Worm (Caenorhabditis elegans): ENCODE data around the gene R09A8.2.
A peak's percentile ranks its signal among the peaks of the same experiment; 100 is the strongest.

Gene R09A8.2

DNA sequence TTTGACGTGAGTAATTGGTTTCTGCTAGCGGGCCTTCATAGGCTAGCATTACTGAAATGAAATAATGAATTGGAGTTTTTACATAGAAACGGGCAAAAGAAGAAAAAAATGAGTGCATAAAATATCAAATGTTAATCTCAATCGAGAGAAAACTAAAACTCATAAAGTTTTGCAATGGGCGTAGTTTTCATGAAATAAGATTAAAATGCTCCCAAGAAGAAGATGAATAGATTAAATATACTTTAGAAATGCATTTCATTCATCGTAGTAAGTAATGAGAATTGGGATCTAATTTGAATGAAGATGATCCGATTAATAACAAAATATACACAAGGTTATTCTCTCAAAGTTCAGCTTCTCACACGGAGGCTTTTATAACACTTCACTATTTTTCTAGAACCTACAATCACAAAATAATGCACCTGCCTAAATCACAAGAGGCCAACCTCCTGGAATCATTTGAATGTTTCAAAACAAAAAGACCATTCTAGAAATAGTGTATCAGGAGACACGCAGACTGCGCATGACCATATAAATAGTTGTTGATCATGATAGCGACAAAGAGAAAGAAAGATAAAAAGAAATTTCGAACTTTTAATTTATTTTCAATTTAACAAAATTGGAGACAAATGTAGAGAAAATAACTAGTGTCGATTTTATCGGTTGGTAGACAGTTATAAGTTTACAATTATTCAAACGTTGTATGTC, 48.7 kb downstream of the R09A8.2 start, which contains the start of gene nhr-17 (continued):
- TF ChIP-seq madf-3 (GFP tag; IDR thresholded peaks at IDR 0.05) (no peak), dpff-1 (tag; optimal IDR thresholded peaks at IDR 0.05) (no peak), rec-8 (tag; optimal IDR thresholded peaks at IDR 0.05) (no peak), madf-8 (GFP tag; conservative IDR thresholded peaks at IDR 0.05) (no peak), Y56A3A.18 (GFP tag; IDR thresholded peaks at IDR 0.05) (no peak), K11D2.4 (GFP tag; IDR thresholded peaks at IDR 0.05) (peak; percentile 9; the same call in 1 of the 2 replicates), akir-1 (GFP tag; optimal IDR thresholded peaks at IDR 0.05) (no peak), lin-54 (GFP tag; optimal IDR thresholded peaks at IDR 0.05) (no peak), F39B2.1 (GFP tag; IDR thresholded peaks at IDR 0.05) (no peak), F55B11.4 (tag; optimal IDR thresholded peaks at IDR 0.05; ENCODE audit: borderline replicate concordance, insufficient read depth) (no peak), attf-3 (GFP tag; conservative IDR thresholded peaks at IDR 0.05) (no peak), egrh-3 (GFP tag; IDR thresholded peaks at IDR 0.05) (no peak), F52B5.7 (tag; optimal IDR thresholded peaks at IDR 0.05) (no peak), die-1 (tag; optimal IDR thresholded peaks at IDR 0.05) (no peak), ZK185.1 (tag; optimal IDR thresholded peaks at IDR 0.05; ENCODE audit: poor library complexity, severe bottlenecking) (no peak), repo-1 (tag; optimal IDR thresholded peaks at IDR 0.05) (no peak), C17E4.6 (GFP tag; IDR thresholded peaks at IDR 0.05) (no peak), D2030.7 (GFP tag; IDR thresholded peaks at IDR 0.05) (no peak), nfya-1 (tag; optimal IDR thresholded peaks at IDR 0.05; ENCODE audit: borderline replicate concordance, insufficient read depth) (no peak), lir-1 (GFP tag; conservative IDR thresholded peaks at IDR 0.05) (no peak), B0261.1 (tag; optimal IDR thresholded peaks at IDR 0.05) (no peak), rpc-1 (optimal IDR thresholded peaks at IDR 0.05) (no peak), rpc-1 (tag; optimal IDR thresholded peaks at IDR 0.05) (no peak), zfh-2 (GFP tag; conservative IDR thresholded peaks at IDR 0.05) (no peak), hlh-12 (tag; optimal IDR thresholded peaks at IDR 0.05) (no peak)

DNA sequence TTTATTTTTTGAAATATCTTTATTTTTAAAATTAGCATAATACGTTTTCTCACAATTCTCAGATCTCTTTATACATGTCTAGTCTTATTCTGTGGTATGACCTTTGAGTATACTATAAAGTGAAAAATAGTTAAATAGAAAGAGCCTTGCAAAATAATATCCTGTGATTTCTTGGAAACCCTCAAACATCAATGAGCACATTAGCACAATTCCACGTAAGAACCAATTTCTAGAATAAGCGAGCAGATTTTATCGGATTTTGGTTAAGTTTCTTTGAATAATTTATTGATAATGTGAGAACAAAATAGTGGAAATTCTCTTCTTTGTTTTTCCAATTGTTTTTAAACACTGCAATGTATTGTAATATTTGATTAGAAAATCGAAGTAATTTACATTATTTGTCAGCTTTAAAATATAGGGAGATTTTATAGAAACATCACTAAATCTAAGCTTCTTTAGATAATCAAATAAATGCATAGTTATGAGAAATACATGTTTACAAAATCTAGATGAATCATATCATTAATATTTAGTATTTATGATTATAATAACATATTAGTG, 49.8 kb downstream of the R09A8.2 start:
- no peak for TF ChIP-seq akir-1 (GFP tag; optimal IDR thresholded peaks at IDR 0.05)
- TF ChIP-seq hrde-1 (tag; optimal IDR thresholded peaks at IDR 0.05; ENCODE audit: borderline replicate concordance), result no peak
- no peak for TF ChIP-seq madf-3 (GFP tag; IDR thresholded peaks at IDR 0.05)
- no peak for TF ChIP-seq lin-35 (GFP tag; optimal IDR thresholded peaks at IDR 0.05)
- TF ChIP-seq T26A5.8 (tag; optimal IDR thresholded peaks at IDR 0.05), result no peak
- TF ChIP-seq egl-44 (GFP tag; IDR thresholded peaks at IDR 0.05), result no peak
- no peak for TF ChIP-seq C17E4.6 (GFP tag; IDR thresholded peaks at IDR 0.05)

ce11 chrX:12670385-12670784, 51.1 kb downstream of the R09A8.2 start:
- TF ChIP-seq egl-44 (GFP tag; IDR thresholded peaks at IDR 0.05) (no peak), mcd-1 (GFP tag; IDR thresholded peaks at IDR 0.05) (peak; percentile 56), F33H1.4 (GFP tag; IDR thresholded peaks at IDR 0.05) (no peak), ZK185.1 (tag; optimal IDR thresholded peaks at IDR 0.05; ENCODE audit: poor library complexity, severe bottlenecking) (peak; percentile 20), zim-3 (tag; optimal IDR thresholded peaks at IDR 0.05) (no peak), egrh-3 (GFP tag; IDR thresholded peaks at IDR 0.05) (0 out of 2 replicates have a peak, but pooled peaks have one; percentile 30), pha-4 (tag; optimal IDR thresholded peaks at IDR 0.05) (no peak), nhr-80 (tag; optimal IDR thresholded peaks at IDR 0.05) (peak; percentile 57), K12H6.12 (tag; optimal IDR thresholded peaks at IDR 0.05) (peak; percentile 80), aptf-3 (GFP tag; IDR thresholded peaks at IDR 0.05) (no peak), lin-35 (GFP tag; optimal IDR thresholded peaks at IDR 0.05) (no peak), rcor-1 (GFP tag; IDR thresholded peaks at IDR 0.05) (peak; percentile 39; the same call in 1 of the 2 replicates), dpff-1 (tag; optimal IDR thresholded peaks at IDR 0.05) (no peak), ceh-27 (GFP tag; optimal IDR thresholded peaks at IDR 0.05) (peak; percentile 71), lin-40 (tag; optimal IDR thresholded peaks at IDR 0.05) (peak; percentile 85), C17E4.6 (GFP tag; IDR thresholded peaks at IDR 0.05) (no peak), F39B2.1 (GFP tag; IDR thresholded peaks at IDR 0.05) (no peak), hrde-1 (tag; optimal IDR thresholded peaks at IDR 0.05; ENCODE audit: borderline replicate concordance) (no peak), sptf-2 (GFP tag; optimal IDR thresholded peaks at IDR 0.05) (no peak), akir-1 (GFP tag; optimal IDR thresholded peaks at IDR 0.05) (no peak), cebp-2 (GFP tag; IDR thresholded peaks at IDR 0.05) (no peak), Y95B8A.8 (GFP tag; IDR thresholded peaks at IDR 0.05) (no peak), egl-18 (GFP tag; IDR thresholded peaks at IDR 0.05) (no peak), nfya-1 (tag; optimal IDR thresholded peaks at IDR 0.05; ENCODE audit: borderline replicate concordance, insufficient read depth) (no peak)

Measured in whole organism, young adult.